Fruit fly (Drosophila melanogaster): ENCODE results near the gene Cyp4d2.

The Cyp4d2 gene

DNA sequence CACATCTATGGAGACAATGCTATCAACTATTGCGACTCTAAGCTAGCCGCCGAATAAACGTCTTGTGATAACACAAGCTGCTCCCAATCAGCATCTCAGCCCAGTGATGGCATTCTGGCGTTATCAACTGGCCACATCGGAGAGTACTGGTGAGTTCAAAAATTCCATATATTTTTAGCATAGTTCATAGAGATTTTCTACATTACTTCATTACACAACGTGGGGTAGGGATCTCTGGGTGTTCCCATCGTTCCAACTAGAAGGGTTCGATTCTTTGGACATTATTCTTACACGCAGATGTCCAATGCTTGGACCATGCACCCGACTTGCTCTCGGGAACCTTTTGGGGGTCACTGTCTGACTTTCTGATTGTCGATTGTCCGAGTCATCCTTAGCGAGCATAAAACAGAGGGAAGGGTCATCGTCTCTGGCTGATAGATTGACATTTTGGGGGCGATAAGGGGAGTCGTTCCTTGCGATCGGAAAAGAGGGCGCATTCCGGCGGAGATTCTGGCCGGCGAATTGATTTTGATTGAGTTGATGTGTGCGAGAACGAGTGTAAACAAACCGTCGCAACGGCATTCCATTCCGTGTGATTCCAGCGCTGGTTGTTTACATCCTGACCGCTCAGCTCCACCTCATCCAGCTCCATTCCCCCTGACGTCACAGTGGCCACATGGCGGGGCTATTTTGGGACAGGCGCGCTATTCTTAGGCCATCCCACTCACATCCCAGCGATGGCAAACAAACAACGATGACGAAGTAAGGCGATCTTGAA lies 13.5 kb upstream of the Cyp4d2 start, which contains the start of the genes Cyp4d1 and CG3630:
TSS of gene Cyp4d1 (minus strand) at position 51 of the 778 bp plus-strand sequence.
TSS of gene CG3630 (plus strand) at position 67 of the 778 bp plus-strand sequence.
- no peak for TF ChIP-seq bab1 (GFP tag; optimal IDR thresholded peaks at IDR 0.05)
- TF ChIP-seq CG12768 (GFP tag; optimal IDR thresholded peaks at IDR 0.05): no peak
- TF ChIP-seq tj (GFP tag; optimal IDR thresholded peaks at IDR 0.05): no peak
- TF ChIP-seq Hr96 (GFP tag; optimal IDR thresholded peaks at IDR 0.05): no peak
- TF ChIP-seq kay (GFP tag; ENCODE audit: borderline replicate concordance): no peak
- no peak for TF ChIP-seq Crg-1 (GFP tag; optimal IDR thresholded peaks at IDR 0.05)
- no peak for TF ChIP-seq cic (GFP tag; optimal IDR thresholded peaks at IDR 0.05)
- no peak for TF ChIP-seq toe (GFP tag; optimal IDR thresholded peaks at IDR 0.05)
- TF ChIP-seq CG7101 (tag; optimal IDR thresholded peaks at IDR 0.05): no peak
- no peak for TF ChIP-seq ovo (GFP tag; optimal IDR thresholded peaks at IDR 0.05)
- TF ChIP-seq CG11617 (GFP tag; optimal IDR thresholded peaks at IDR 0.05): no peak
- no peak for TF ChIP-seq CG14711 (tag; optimal IDR thresholded peaks at IDR 0.05)
- no peak for TF ChIP-seq pad (GFP tag; optimal IDR thresholded peaks at IDR 0.05)
- no peak for TF ChIP-seq CG5204 (GFP tag; optimal IDR thresholded peaks at IDR 0.05)
- TF ChIP-seq Mnt (GFP tag; optimal IDR thresholded peaks at IDR 0.05): no peak
- TF ChIP-seq CG33017 (tag; optimal IDR thresholded peaks at IDR 0.05): no peak

DNA sequence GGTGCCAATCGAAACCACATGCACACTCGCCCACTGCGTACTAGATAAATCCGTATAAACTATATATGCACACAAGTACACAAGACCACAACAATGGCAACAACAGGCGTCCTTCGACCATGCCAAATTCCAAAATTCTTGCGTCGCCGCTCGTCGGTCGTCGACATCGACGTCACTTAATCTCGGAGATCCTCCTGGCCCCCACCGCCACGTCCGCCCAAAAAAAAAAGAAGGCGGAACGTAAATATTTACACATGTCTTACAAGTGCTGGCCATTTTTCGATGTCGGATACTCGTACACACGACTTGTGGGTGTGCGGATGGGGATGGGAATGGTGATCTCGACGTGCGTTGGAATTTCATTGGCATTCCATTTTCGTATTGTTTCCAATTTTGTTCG lies 12.4 kb upstream of the Cyp4d2 start:
- no peak for TF ChIP-seq Mnt (GFP tag; optimal IDR thresholded peaks at IDR 0.05)
- TF ChIP-seq cnc (optimal IDR thresholded peaks at IDR 0.05): no peak
- TF ChIP-seq bab1 (GFP tag; optimal IDR thresholded peaks at IDR 0.05): no peak
- TF ChIP-seq CG12768 (GFP tag; optimal IDR thresholded peaks at IDR 0.05): no peak
- no peak for TF ChIP-seq tj (GFP tag; optimal IDR thresholded peaks at IDR 0.05)
- TF ChIP-seq CG33017 (tag; optimal IDR thresholded peaks at IDR 0.05): no peak
- no peak for TF ChIP-seq Crg-1 (GFP tag; optimal IDR thresholded peaks at IDR 0.05)
- TF ChIP-seq Clk (GFP tag; optimal IDR thresholded peaks at IDR 0.05): no peak
- no peak for TF ChIP-seq ovo (GFP tag; optimal IDR thresholded peaks at IDR 0.05)
- TF ChIP-seq pad (GFP tag; optimal IDR thresholded peaks at IDR 0.05): no peak
- TF ChIP-seq CG7045 (GFP tag; optimal IDR thresholded peaks at IDR 0.05): no peak

DNA sequence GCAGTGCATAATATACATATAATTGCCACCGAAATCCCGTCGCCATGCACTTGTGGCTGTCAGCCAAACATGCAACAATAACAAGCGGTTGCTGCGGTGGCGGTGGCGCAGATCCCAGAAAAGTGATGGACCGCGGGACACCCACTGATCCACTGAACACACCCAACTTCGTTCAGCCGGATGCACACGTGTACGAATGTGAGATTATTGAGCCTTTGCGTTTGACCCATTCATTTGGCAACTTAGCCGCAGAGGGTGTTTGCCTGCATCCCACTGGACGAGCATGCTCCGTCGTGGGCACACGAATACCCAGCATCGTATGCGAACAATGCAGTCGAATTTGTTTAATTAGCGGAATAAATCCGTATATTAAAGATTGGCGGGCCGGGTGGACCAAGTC lies 10.4 kb upstream of the Cyp4d2 start:
- TF ChIP-seq ovo (GFP tag; optimal IDR thresholded peaks at IDR 0.05): no peak
- TF ChIP-seq cic (GFP tag; optimal IDR thresholded peaks at IDR 0.05): no peak
- TF ChIP-seq Mnt (GFP tag; optimal IDR thresholded peaks at IDR 0.05): no peak
- no peak for TF ChIP-seq Clk (GFP tag; optimal IDR thresholded peaks at IDR 0.05)
- no peak for TF ChIP-seq tj (GFP tag; optimal IDR thresholded peaks at IDR 0.05)
- TF ChIP-seq Hr96 (GFP tag; optimal IDR thresholded peaks at IDR 0.05): no peak

DNA sequence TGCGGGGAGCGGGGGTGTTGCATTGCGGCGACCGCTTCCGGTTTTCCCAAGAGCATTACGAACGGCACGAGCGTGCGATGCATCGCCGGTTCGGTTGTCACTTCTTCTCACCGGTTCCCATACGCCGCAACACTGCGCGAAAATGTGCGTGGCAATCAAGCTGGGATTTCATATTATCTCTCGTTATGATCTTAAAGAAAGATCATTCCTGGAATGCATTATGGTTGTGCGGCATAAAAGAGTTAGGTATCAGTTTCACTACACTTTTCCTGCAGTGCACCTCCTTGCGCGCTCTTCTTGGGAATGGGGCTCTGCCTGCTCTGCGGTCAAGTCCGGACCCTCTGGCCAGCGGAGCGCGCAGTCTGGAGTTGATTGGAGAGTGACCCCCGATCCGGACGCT lies 9.7 kb upstream of the Cyp4d2 start:
- TF ChIP-seq CG14711 (tag; optimal IDR thresholded peaks at IDR 0.05): no peak
- no peak for TF ChIP-seq pad (GFP tag; optimal IDR thresholded peaks at IDR 0.05)
- no peak for TF ChIP-seq CG33017 (tag; optimal IDR thresholded peaks at IDR 0.05)
- no peak for TF ChIP-seq cic (GFP tag; optimal IDR thresholded peaks at IDR 0.05)
- TF ChIP-seq CG5204 (GFP tag; optimal IDR thresholded peaks at IDR 0.05): no peak
- no peak for TF ChIP-seq Mnt (GFP tag; optimal IDR thresholded peaks at IDR 0.05)
- TF ChIP-seq kay (GFP tag; ENCODE audit: borderline replicate concordance): no peak
- TF ChIP-seq CG11617 (GFP tag; optimal IDR thresholded peaks at IDR 0.05): no peak
- no peak for TF ChIP-seq tj (GFP tag; optimal IDR thresholded peaks at IDR 0.05)
- no peak for TF ChIP-seq CG7101 (tag; optimal IDR thresholded peaks at IDR 0.05)
- no peak for TF ChIP-seq CG12768 (GFP tag; optimal IDR thresholded peaks at IDR 0.05)
- no peak for TF ChIP-seq Hr96 (GFP tag; optimal IDR thresholded peaks at IDR 0.05)
- no peak for TF ChIP-seq bab1 (GFP tag; optimal IDR thresholded peaks at IDR 0.05)
- TF ChIP-seq CG1620 (GFP tag; optimal IDR thresholded peaks at IDR 0.05): no peak
- TF ChIP-seq toe (GFP tag; optimal IDR thresholded peaks at IDR 0.05): no peak
- no peak for TF ChIP-seq Clk (GFP tag; optimal IDR thresholded peaks at IDR 0.05)
- TF ChIP-seq CG7045 (GFP tag; optimal IDR thresholded peaks at IDR 0.05): no peak
- no peak for TF ChIP-seq Crg-1 (GFP tag; optimal IDR thresholded peaks at IDR 0.05)
- no peak for TF ChIP-seq ovo (GFP tag; optimal IDR thresholded peaks at IDR 0.05)

DNA sequence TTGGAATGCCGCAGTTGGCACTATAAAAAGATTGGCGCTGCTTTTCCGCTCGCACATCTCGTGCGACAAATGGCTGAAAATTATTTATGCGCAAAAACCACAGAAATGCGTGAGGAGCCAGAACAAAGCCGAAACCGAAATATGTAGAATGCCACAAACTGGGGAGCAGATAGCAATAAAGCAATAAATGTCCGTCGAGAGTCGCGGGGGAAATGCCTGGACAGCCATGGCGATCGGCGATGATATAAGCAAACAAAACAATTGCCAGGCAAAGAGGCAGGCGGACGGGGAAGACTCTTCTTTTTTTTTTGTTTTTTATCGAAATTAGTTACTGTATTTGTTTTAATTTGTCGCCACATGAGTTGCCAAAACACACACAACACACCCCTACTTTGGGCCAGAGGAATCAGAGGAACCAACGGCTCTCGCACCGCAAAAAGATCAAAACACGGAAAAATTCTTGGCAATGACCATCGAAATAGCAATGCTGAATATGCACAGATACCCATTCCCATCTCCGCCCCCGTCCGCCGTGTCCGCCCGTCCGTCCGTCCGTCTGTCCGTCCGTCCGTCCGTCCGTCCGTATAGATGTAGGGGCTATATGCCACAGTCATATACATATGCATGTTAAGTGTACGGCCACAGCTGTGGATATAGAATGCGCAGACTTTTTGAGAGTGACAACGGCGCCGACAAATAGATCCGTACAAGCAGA lies 7.2 kb upstream of the Cyp4d2 start:
- TF ChIP-seq CG33017 (tag; optimal IDR thresholded peaks at IDR 0.05): no peak
- TF ChIP-seq CG11617 (GFP tag; optimal IDR thresholded peaks at IDR 0.05): peak; percentile 15

DNA sequence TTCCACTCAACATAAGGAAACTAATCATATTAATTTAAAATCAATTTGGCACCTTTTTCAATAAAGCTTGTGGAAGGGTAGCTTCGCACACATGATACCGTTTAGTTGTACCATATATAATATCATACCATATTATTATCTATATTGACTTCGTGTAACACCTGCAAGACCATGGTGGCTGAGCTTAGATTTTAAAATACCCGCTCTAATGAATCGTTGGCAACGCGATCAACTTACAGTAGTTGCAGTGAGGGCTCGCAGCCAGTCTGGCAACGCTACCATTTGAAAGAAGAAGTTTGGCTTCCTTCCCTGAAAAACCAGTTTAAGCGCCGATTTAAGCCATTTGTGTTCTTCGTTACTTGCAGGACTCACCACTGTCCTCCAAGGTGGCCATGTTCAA lies 5.4 kb upstream of the Cyp4d2 start:
- no peak for TF ChIP-seq ovo (GFP tag; optimal IDR thresholded peaks at IDR 0.05)
- TF ChIP-seq CG7045 (GFP tag; optimal IDR thresholded peaks at IDR 0.05): no peak
- TF ChIP-seq CG11617 (GFP tag; optimal IDR thresholded peaks at IDR 0.05): no peak
- TF ChIP-seq toe (GFP tag; optimal IDR thresholded peaks at IDR 0.05): no peak

- TF ChIP-seq CG7101 (tag; optimal IDR thresholded peaks at IDR 0.05) (peak; percentile 13), bab1 (GFP tag; optimal IDR thresholded peaks at IDR 0.05) (peak; percentile 58), Mnt (GFP tag; optimal IDR thresholded peaks at IDR 0.05) (peak; percentile 49), CG11617 (GFP tag; optimal IDR thresholded peaks at IDR 0.05) (peak; percentile 19), CG33017 (tag; optimal IDR thresholded peaks at IDR 0.05) (no peak), CG14711 (tag; optimal IDR thresholded peaks at IDR 0.05) (peak; percentile 0), Clk (GFP tag; optimal IDR thresholded peaks at IDR 0.05) (no peak)
These were observed 3.4 kb upstream of the Cyp4d2 start, which contains the start of gene ND-B14.5A for dm6 chrX:2172420-2172827. TSS of gene ND-B14.5A (plus strand) at chrX:2172526.

Data from whole organism, adult.